Fruit fly (Drosophila melanogaster) whole organism, embryonic: ENCODE measurements around the gene CG3513.

Experiments
- Ada2b ChIP-seq: fragments of 200-800 bp; sonication (Bioruptor generic); IDR thresholded peaks from 2 replicates; pipeline ENCODE4 v1.3.6; 2022; ENCODE audit warnings: missing biosample characterization, missing genetic modification characterization
- CG12659 ChIP-seq: fragments of 200-800 bp; sonication (Bioruptor generic); optimal IDR thresholded peaks from 3 replicates; lab custom pipeline; 2017; ENCODE audit warnings: mild to moderate bottlenecking, missing biosample characterization, missing genetic modification reagents, missing genetic modification characterization
- CG13123 ChIP-seq: fragments of 200-800 bp; sonication (Bioruptor generic); optimal IDR thresholded peaks from 2 replicates; lab custom pipeline; 2016; ENCODE audit warnings: missing biosample characterization, missing genetic modification characterization
- CG14014 ChIP-seq: fragments of 200-800 bp; sonication (Bioruptor generic); IDR thresholded peaks from 2 replicates; pipeline ENCODE4 v1.3.6; 2022; ENCODE audit warnings: missing biosample characterization, missing genetic modification characterization
- CG18476 ChIP-seq: fragments of 200-800 bp; sonication (Bioruptor generic); optimal IDR thresholded peaks from 2 replicates; lab custom pipeline; 2016; ENCODE audit warnings: missing biosample characterization, mild to moderate bottlenecking, missing genetic modification characterization
- CG18619 ChIP-seq: fragments of 200-800 bp; sonication (Bioruptor generic); optimal IDR thresholded peaks from 3 replicates; lab custom pipeline; 2017; ENCODE audit warnings: missing biosample characterization, mild to moderate bottlenecking, missing genetic modification characterization
- CG2199 ChIP-seq: fragments of 200-800 bp; sonication (Bioruptor generic); IDR thresholded peaks from 3 replicates; pipeline ENCODE4 v1.3.6; 2022; ENCODE audit warnings: missing biosample characterization, missing genetic modification characterization
- CG2202 ChIP-seq: fragments of 200-800 bp; sonication (Bioruptor generic); optimal IDR thresholded peaks from 2 replicates; lab custom pipeline; 2018; ENCODE audit warnings: missing biosample characterization, mild to moderate bottlenecking, missing genetic modification characterization
- CG30431 ChIP-seq: fragments of 200-800 bp; sonication (Bioruptor generic); optimal IDR thresholded peaks from 2 replicates; lab custom pipeline; 2017; ENCODE audit warnings: missing biosample characterization, missing genetic modification characterization
- CG34422 ChIP-seq: fragments of 200-800 bp; sonication (Bioruptor generic); IDR thresholded peaks from 3 replicates; pipeline ENCODE4 v1.3.6; 2022; ENCODE audit warnings: missing biosample characterization, missing genetic modification characterization
- CG3847 ChIP-seq: fragments of 200-800 bp; sonication (Bioruptor generic); IDR thresholded peaks from 2 replicates; pipeline ENCODE4 v1.3.6; 2022; ENCODE audit warnings: missing biosample characterization, missing genetic modification characterization
- CG4730 ChIP-seq: fragments of 200-800 bp; sonication (Bioruptor generic); IDR thresholded peaks from 2 replicates; pipeline ENCODE4 v1.3.6; 2022; ENCODE audit warnings: missing biosample characterization, missing genetic modification characterization
- CG5245 ChIP-seq: fragments of 200-800 bp; sonication (Bioruptor generic); optimal IDR thresholded peaks from 3 replicates; lab custom pipeline; 2016; ENCODE audit warnings: missing biosample characterization, missing genetic modification characterization
- CG6254 ChIP-seq: fragments of 200-800 bp; sonication (Bioruptor generic); optimal IDR thresholded peaks from 3 replicates; lab custom pipeline; 2017; ENCODE audit warnings: mild to moderate bottlenecking, missing biosample characterization, missing genetic modification reagents, missing genetic modification characterization
- CG6272 ChIP-seq: fragments of 200-800 bp; sonication (Bioruptor generic); IDR thresholded peaks from 2 replicates; pipeline ENCODE4 v1.3.6; 2022; ENCODE audit warnings: missing biosample characterization, missing genetic modification characterization
- CG6765 ChIP-seq: fragments of 200-800 bp; sonication (Bioruptor generic); optimal IDR thresholded peaks from 3 replicates; lab custom pipeline; 2017; ENCODE audit warnings: missing biosample characterization, mild to moderate bottlenecking, missing genetic modification characterization
- CG8359 ChIP-seq: fragments of 200-800 bp; sonication (Bioruptor generic); optimal IDR thresholded peaks from 2 replicates; lab custom pipeline; 2017; ENCODE audit warnings: missing biosample characterization, mild to moderate bottlenecking, missing genetic modification characterization, borderline replicate concordance
- CG9876 ChIP-seq: fragments of 200-800 bp; sonication (Bioruptor generic); optimal IDR thresholded peaks from 2 replicates; lab custom pipeline; 2016; ENCODE audit warnings: missing biosample characterization, missing genetic modification characterization
- CG9932 ChIP-seq: fragments of 200-800 bp; sonication (Bioruptor generic); IDR thresholded peaks from 2 replicates; pipeline ENCODE4 v1.3.6; 2022; ENCODE audit warnings: missing biosample characterization, missing genetic modification characterization
- Deaf1 ChIP-seq: fragments of 200-800 bp; optimal IDR thresholded peaks from 3 replicates; lab custom pipeline; 2019; ENCODE audit warnings: missing biosample characterization, mild to moderate bottlenecking, missing genetic modification characterization, moderate library complexity
- Doc3 ChIP-seq: fragments of 200-800 bp; sonication (Bioruptor generic); IDR thresholded peaks from 3 replicates; pipeline ENCODE4 v1.3.6; 2022; ENCODE audit warnings: missing biosample characterization, missing genetic modification characterization; ENCODE audit not compliant: partially characterized antibody
- Elba2 ChIP-seq: fragments of 200-800 bp; sonication (Bioruptor generic); optimal IDR thresholded peaks from 3 replicates; lab custom pipeline; 2016; ENCODE audit warnings: missing biosample characterization, missing genetic modification characterization
- H15 ChIP-seq: fragments of 200-800 bp; sonication (Bioruptor generic); IDR thresholded peaks from 3 replicates; pipeline ENCODE4 v1.3.6; 2022; ENCODE audit warnings: missing biosample characterization, missing genetic modification characterization
- HLH4C ChIP-seq: fragments of 200-800 bp; sonication (Bioruptor generic); IDR thresholded peaks from 3 replicates; pipeline ENCODE4 v1.3.6; 2022; ENCODE audit warnings: missing biosample characterization, missing genetic modification characterization; ENCODE audit not compliant: partially characterized antibody
- Hmr ChIP-seq: fragments of 200-800 bp; sonication (Bioruptor generic); optimal IDR thresholded peaks from 3 replicates; lab custom pipeline; 2017; ENCODE audit warnings: mild to moderate bottlenecking, missing biosample characterization, missing genetic modification reagents, missing genetic modification characterization
- Hr3 ChIP-seq: fragments of 200-800 bp; sonication (Bioruptor generic); optimal IDR thresholded peaks from 3 replicates; lab custom pipeline; 2016; ENCODE audit warnings: missing biosample characterization, missing genetic modification characterization
- Six4 ChIP-seq: fragments of 200-800 bp; sonication (Bioruptor generic); optimal IDR thresholded peaks from 2 replicates; lab custom pipeline; 2016; ENCODE audit warnings: missing biosample characterization, missing genetic modification characterization
- al ChIP-seq: fragments of 200-800 bp; sonication (Bioruptor generic); IDR thresholded peaks from 2 replicates; pipeline ENCODE4 v1.3.6; 2022; ENCODE audit warnings: missing biosample characterization, missing genetic modification characterization
- ap ChIP-seq: fragments of 200-800 bp; sonication (Bioruptor generic); IDR thresholded peaks from 2 replicates; pipeline ENCODE4 v1.3.6; 2022; ENCODE audit warnings: missing biosample characterization, missing genetic modification characterization
- cas ChIP-seq: fragments of 200-800 bp; sonication (Bioruptor generic); IDR thresholded peaks from 2 replicates; pipeline ENCODE4 v1.3.6; 2022; ENCODE audit warnings: missing biosample characterization, missing genetic modification characterization
- chif ChIP-seq, 2 experiments: fragments of 200-800 bp; sonication (Bioruptor generic); optimal IDR thresholded peaks; 3 replicates each; lab custom pipeline; 2016; ENCODE audit warnings: missing biosample characterization in 2 of 2, missing genetic modification characterization in 2 of 2
- corto ChIP-seq: fragments of 200-800 bp; sonication (Bioruptor generic); optimal IDR thresholded peaks from 2 replicates; lab custom pipeline; 2016; ENCODE audit warnings: missing biosample characterization, mild to moderate bottlenecking, missing genetic modification characterization, moderate library complexity
- crc ChIP-seq: fragments of 200-800 bp; sonication (Bioruptor generic); optimal IDR thresholded peaks from 2 replicates; lab custom pipeline; 2016; ENCODE audit warnings: missing biosample characterization, missing genetic modification characterization
- dimm ChIP-seq: fragments of 200-800 bp; sonication (Bioruptor generic); IDR thresholded peaks from 2 replicates; pipeline ENCODE4 v1.3.6; 2022; ENCODE audit warnings: missing biosample characterization, missing genetic modification characterization
- emc ChIP-seq: fragments of 200-800 bp; sonication (Bioruptor generic); optimal IDR thresholded peaks from 2 replicates; lab custom pipeline; 2016; ENCODE audit warnings: missing biosample characterization, missing genetic modification characterization
- fd3F ChIP-seq: fragments of 200-800 bp; sonication (Bioruptor generic); optimal IDR thresholded peaks from 2 replicates; lab custom pipeline; 2018; ENCODE audit warnings: missing biosample characterization, mild to moderate bottlenecking, missing genetic modification characterization, moderate library complexity
- fru ChIP-seq: fragments of >200 bp; optimal IDR thresholded peaks from 2 replicates; lab custom pipeline; 2017
- ftz-f1 ChIP-seq: fragments of 200-800 bp; sonication (Bioruptor generic); optimal IDR thresholded peaks from 2 replicates; lab custom pipeline; 2016; ENCODE audit warnings: missing biosample characterization, missing genetic modification characterization
- gcm2 ChIP-seq: fragments of 200-800 bp; sonication (Bioruptor generic); optimal IDR thresholded peaks from 2 replicates; lab custom pipeline; 2016; ENCODE audit warnings: missing biosample characterization, missing genetic modification characterization
- grn ChIP-seq: fragments of 200-800 bp; sonication (Bioruptor generic); optimal IDR thresholded peaks from 3 replicates; lab custom pipeline; 2017; ENCODE audit warnings: missing biosample characterization, missing genetic modification characterization
- hbn ChIP-seq: fragments of 200-800 bp; sonication (Bioruptor generic); IDR thresholded peaks from 2 replicates; pipeline ENCODE4 v1.3.6; 2022; ENCODE audit warnings: missing biosample characterization, missing genetic modification characterization; ENCODE audit not compliant: partially characterized antibody
- hth ChIP-seq: fragments of >200 bp; optimal IDR thresholded peaks from 2 replicates; lab custom pipeline; 2017; ENCODE audit warnings: inconsistent platforms
- ind ChIP-seq: fragments of 200-800 bp; sonication (Bioruptor generic); optimal IDR thresholded peaks from 3 replicates; lab custom pipeline; 2016; ENCODE audit warnings: missing biosample characterization, missing genetic modification characterization
- insv ChIP-seq, 2 experiments: fragments of 200-800 bp; sonication (Bioruptor generic); optimal IDR thresholded peaks; 3 replicates each; lab custom pipeline; 2016 to 2018; ENCODE audit warnings: missing biosample characterization in 2 of 2, missing genetic modification characterization in 2 of 2
- jigr1 ChIP-seq: fragments of 200-800 bp; sonication (Bioruptor generic); IDR thresholded peaks from 3 replicates; pipeline ENCODE4 v1.3.6; 2022; ENCODE audit warnings: missing biosample characterization, missing genetic modification characterization
- jumu ChIP-seq: fragments of 200-800 bp; sonication (Bioruptor generic); optimal IDR thresholded peaks from 3 replicates; lab custom pipeline; 2016; ENCODE audit warnings: missing biosample characterization, missing genetic modification characterization
- peb ChIP-seq: fragments of 200-800 bp; sonication (Bioruptor generic); IDR thresholded peaks from 2 replicates; pipeline ENCODE4 v1.3.6; 2022; ENCODE audit warnings: missing biosample characterization, missing genetic modification characterization
- run ChIP-seq: fragments of 200-800 bp; sonication (Bioruptor generic); optimal IDR thresholded peaks from 3 replicates; lab custom pipeline; 2018; ENCODE audit warnings: missing biosample characterization, mild to moderate bottlenecking, missing genetic modification characterization
- schlank ChIP-seq: fragments of 200-800 bp; sonication (Bioruptor generic); optimal IDR thresholded peaks from 2 replicates; lab custom pipeline; 2018; ENCODE audit warnings: missing biosample characterization, mild to moderate bottlenecking, missing genetic modification characterization
- sug ChIP-seq: fragments of 200-800 bp; optimal IDR thresholded peaks from 2 replicates; lab custom pipeline; 2019; ENCODE audit warnings: missing biosample characterization, mild to moderate bottlenecking, missing genetic modification characterization, moderate library complexity
- tap ChIP-seq: fragments of 200-800 bp; optimal IDR thresholded peaks from 3 replicates; lab custom pipeline; 2019; ENCODE audit warnings: missing biosample characterization, mild to moderate bottlenecking, missing genetic modification characterization, moderate library complexity
- usp ChIP-seq: fragments of >200 bp; optimal IDR thresholded peaks from 2 replicates; lab custom pipeline; 2017; ENCODE audit warnings: missing biosample characterization, missing genetic modification characterization
- wor ChIP-seq: fragments of 200-800 bp; sonication (Bioruptor generic); IDR thresholded peaks from 2 replicates; pipeline ENCODE4 v1.3.6; 2022; ENCODE audit warnings: missing biosample characterization, missing genetic modification characterization

CG3513 gene

dm6 chr2L:3655698-3656105 lies 37.3 kb downstream of the CG3513 start (continued):
- TF ChIP-seq chif (GFP tag; optimal IDR thresholded peaks at IDR 0.05; lab: Kevin White, UChicago) (peak; percentile 97 to 98), Six4 (GFP tag; lab: Kevin White, UChicago) (peak; percentile 98), CG6254 (GFP tag; lab: Kevin White, UChicago) (peak; percentile 96), peb (peak; percentile 97), gcm2 (GFP tag; lab: Kevin White, UChicago) (peak; percentile 96), grn (GFP tag; lab: Kevin White, UChicago) (peak; percentile 94), CG18619 (GFP tag; lab: Kevin White, UChicago) (peak; percentile 98), CG30431 (GFP tag; lab: Kevin White, UChicago) (peak; percentile 97), wor (GFP tag; lab: Robert Waterston, UW) (peak; percentile 96), schlank (tag; lab: Kevin White, UChicago) (peak; percentile 98), ind (GFP tag; lab: Kevin White, UChicago) (peak; percentile 99), Hr3 (peak; percentile 95), CG34422 (GFP tag; lab: Robert Waterston, UW) (peak; percentile 98), CG5245 (GFP tag; lab: Kevin White, UChicago) (peak; percentile 98), corto (peak; percentile 98), Hmr (GFP tag; lab: Kevin White, UChicago) (peak; percentile 98), emc (peak; percentile 94), CG2199 (GFP tag; lab: Robert Waterston, UW) (peak; percentile 91), Ada2b (GFP tag; lab: Robert Waterston, UW) (peak; percentile 98), CG12659 (GFP tag; lab: Kevin White, UChicago) (peak; percentile 99), run (tag; lab: Kevin White, UChicago) (peak; percentile 97), jumu (GFP tag; lab: Kevin White, UChicago) (peak; percentile 98), usp (no peak), CG3847 (GFP tag; lab: Robert Waterston, UW) (peak; percentile 98), CG6765 (GFP tag; lab: Kevin White, UChicago) (peak; percentile 97), HLH4C (GFP tag; lab: Robert Waterston, UW) (no peak), crc (GFP tag; lab: Kevin White, UChicago) (peak; percentile 98), CG9932 (peak; percentile 99), jigr1 (GFP tag; lab: Robert Waterston, UW) (peak; percentile 93), CG9876 (peak; percentile 94), ap (GFP tag; lab: Robert Waterston, UW) (peak; percentile 96), fru (lab: Kevin White, UChicago) (no peak), Elba2 (GFP tag; lab: Kevin White, UChicago) (peak; percentile 78), tap (tag; lab: Kevin White, UChicago) (peak; percentile 99), cas (GFP tag; lab: Robert Waterston, UW) (peak; percentile 94), CG8359 (peak; percentile 95), dimm (peak; percentile 95), hbn (GFP tag; lab: Robert Waterston, UW) (no peak), CG2202 (tag; lab: Kevin White, UChicago) (peak; percentile 97), CG4730 (GFP tag; lab: Robert Waterston, UW) (peak; percentile 94), Deaf1 (tag; lab: Kevin White, UChicago) (peak; percentile 87), CG14014 (GFP tag; lab: Robert Waterston, UW) (peak; percentile 98), Doc3 (GFP tag; lab: Robert Waterston, UW) (no peak), hth (lab: Kevin White, UChicago) (no peak), insv (GFP tag; optimal IDR thresholded peaks at IDR 0.05; lab: Kevin White, UChicago) (peak; percentile 29 to 83), fd3F (GFP tag; lab: Kevin White, UChicago) (peak; percentile 96), ftz-f1 (GFP tag; lab: Kevin White, UChicago) (peak; percentile 79), CG13123 (GFP tag; lab: Kevin White, UChicago) (peak; percentile 94), CG18476 (GFP tag; lab: Kevin White, UChicago) (peak; percentile 95), al (peak; percentile 96), sug (tag; lab: Kevin White, UChicago) (peak; percentile 98), H15 (GFP tag; lab: Robert Waterston, UW) (peak; percentile 96), CG6272 (GFP tag; lab: Robert Waterston, UW) (peak; percentile 96)
